Fruit fly (Drosophila melanogaster): Measurements from ENCODE around the gene brk.

The brk gene

dm6 chrX:7306538-7307477, 931 bp upstream of the brk start (continued):
- TF ChIP-seq MESR4 (GFP tag; optimal IDR thresholded peaks at IDR 0.05) (no peak), Awh (GFP tag; IDR thresholded peaks at IDR 0.05) (peak; percentile 47; the same call in 1 of the 2 replicates), Fer1 (GFP tag; optimal IDR thresholded peaks at IDR 0.05) (peak; percentile 87), Pdp1 (GFP tag; optimal IDR thresholded peaks at IDR 0.05) (peak; percentile 30 to 71), CG8924 (tag; optimal IDR thresholded peaks at IDR 0.05) (peak; percentile 96), H15 (GFP tag; IDR thresholded peaks at IDR 0.05) (peak; percentile 72), Blimp-1 (GFP tag; optimal IDR thresholded peaks at IDR 0.05) (peak; percentile 89), al (GFP tag; IDR thresholded peaks at IDR 0.05) (peak; percentile 72), Ets97D (GFP tag; optimal IDR thresholded peaks at IDR 0.05) (peak; percentile 42), CG10654 (GFP tag; optimal IDR thresholded peaks at IDR 0.05) (peak; percentile 82), inv (GFP tag; IDR thresholded peaks at IDR 0.05; ENCODE audit: partially characterized antibody) (no peak), gt (GFP tag; IDR thresholded peaks at IDR 0.05) (0 out of 2 replicates have a peak, but pooled peaks have one; percentile 25), sim (GFP tag; IDR thresholded peaks at IDR 0.05) (peak; percentile 42; the same call in 1 of the 2 replicates), HLH3B (GFP tag; IDR thresholded peaks at IDR 0.05) (peak; percentile 67), CG9932 (GFP tag; IDR thresholded peaks at IDR 0.05) (peak; percentile 58), gsb-n (tag; optimal IDR thresholded peaks at IDR 0.05) (peak; percentile 92), caup (GFP tag; optimal IDR thresholded peaks at IDR 0.05; ENCODE audit: severe bottlenecking) (peak; percentile 86), D19A (tag; optimal IDR thresholded peaks at IDR 0.05) (peak; percentile 93), CG9817 (tag; optimal IDR thresholded peaks at IDR 0.05) (peak; percentile 85), CrebB (tag; optimal IDR thresholded peaks at IDR 0.05) (peak; percentile 28), CG31441 (GFP tag; IDR thresholded peaks at IDR 0.05) (peak; percentile 97), Camta (GFP tag; optimal IDR thresholded peaks at IDR 0.05) (peak; percentile 69), NC2β (GFP tag; optimal IDR thresholded peaks at IDR 0.05) (peak; percentile 68), CG12236 (GFP tag; optimal IDR thresholded peaks at IDR 0.05) (peak; percentile 53), Atf6 (GFP tag; IDR thresholded peaks at IDR 0.05) (no peak), Antp (GFP tag; optimal IDR thresholded peaks at IDR 0.05) (peak; percentile 68), CHES-1-like (GFP tag; optimal IDR thresholded peaks at IDR 0.05) (peak; percentile 58), CG2875 (GFP tag; optimal IDR thresholded peaks at IDR 0.05) (peak; percentile 92), Hr3 (GFP tag; optimal IDR thresholded peaks at IDR 0.05) (peak; percentile 95), CG16779 (GFP tag; IDR thresholded peaks at IDR 0.05) (no peak), peb (GFP tag; IDR thresholded peaks at IDR 0.05) (peak; percentile 63; the same call in 1 of the 2 replicates), CG30020 (tag; optimal IDR thresholded peaks at IDR 0.05) (peak; percentile 83), twi (tag; optimal IDR thresholded peaks at IDR 0.05) (peak; percentile 88), CG16815 (GFP tag; optimal IDR thresholded peaks at IDR 0.05) (peak; percentile 95), CG13123 (GFP tag; optimal IDR thresholded peaks at IDR 0.05) (peak; percentile 60), az2 (GFP tag; optimal IDR thresholded peaks at IDR 0.05) (peak; percentile 85), CG16813 (GFP tag; IDR thresholded peaks at IDR 0.05; ENCODE audit: partially characterized antibody) (no peak), CG1024 (GFP tag; IDR thresholded peaks at IDR 0.05) (0 out of 2 replicates have a peak, but pooled peaks have one; percentile 6), CG12299 (tag; optimal IDR thresholded peaks at IDR 0.05) (peak; percentile 74), Kr (GFP tag; optimal IDR thresholded peaks at IDR 0.05) (peak; percentile 99), dysf (GFP tag; IDR thresholded peaks at IDR 0.05) (peak; percentile 87), da (GFP tag; optimal IDR thresholded peaks at IDR 0.05) (peak; percentile 12), CG12155 (GFP tag; optimal IDR thresholded peaks at IDR 0.05) (peak; percentile 76), run (tag; optimal IDR thresholded peaks at IDR 0.05) (peak; percentile 78), BEAF-32 (GFP tag; optimal IDR thresholded peaks at IDR 0.05) (no peak), sqz (GFP tag; optimal IDR thresholded peaks at IDR 0.05) (peak; percentile 78), CG18476 (GFP tag; optimal IDR thresholded peaks at IDR 0.05) (peak; percentile 91), Jarid2 (GFP tag; optimal IDR thresholded peaks at IDR 0.05) (peak; percentile 78)
